Worm (Caenorhabditis elegans) whole organism, L2 larva: Measurements from ENCODE around the gene Y73B6BL.29.
A peak's percentile ranks its signal among the peaks of the same experiment; 100 is the strongest.

Experiments used
- blmp-1 ChIP-seq: sonication (generic microtip); optimal IDR thresholded peaks from 2 replicates; lab custom pipeline; 2017; ENCODE audit warnings: missing genetic modification characterization, mild to moderate bottlenecking, missing compliant biosample characterization, antibody characterized with exemption, moderate library complexity; ENCODE audit not compliant: insufficient read depth
- nhr-10 ChIP-seq: sonication (generic microtip); optimal IDR thresholded peaks from 2 replicates; lab custom pipeline; 2017; ENCODE audit warnings: missing biosample characterization, missing genetic modification characterization
- snpc-4 ChIP-seq: fragments of 150-350 bp; optimal IDR thresholded peaks from 2 replicates; lab custom pipeline; 2014; ENCODE audit warnings: missing biosample characterization, missing genetic modification characterization

- peak; percentile 67 for TF ChIP-seq blmp-1 (tag; lab: Kevin White, UChicago)
- peak; percentile 88 for TF ChIP-seq nhr-10 (tag; lab: Kevin White, UChicago)
- peak; percentile 84 for TF ChIP-seq snpc-4 (tag; lab: Kevin White, UChicago)
These were observed 2.0 kb downstream of the Y73B6BL.29 start, which contains the start of gene sqd-1 for ce11 chrIV:6323654-6324224.
